Worm (Caenorhabditis elegans) whole organism, L3 larva: ENCODE results near the gene dpyd-1.

ENCODE experiments used
- ama-1 ChIP-seq: fragments of 150-350 bp; optimal IDR thresholded peaks from 2 replicates; lab custom pipeline; 2018
- ceh-82 ChIP-seq: fragments of 150-350 bp; optimal IDR thresholded peaks from 2 replicates; lab custom pipeline; 2014; ENCODE audit warnings: missing biosample characterization, missing genetic modification characterization
- elt-2 ChIP-seq: sonication (generic microtip); optimal IDR thresholded peaks from 2 replicates; lab custom pipeline; 2016; ENCODE audit warnings: missing genetic modification reagents, mild to moderate bottlenecking, missing genetic modification characterization, missing compliant biosample characterization
- lin-15B ChIP-seq: fragments of 150-350 bp; optimal IDR thresholded peaks from 2 replicates; lab custom pipeline; 2014; ENCODE audit warnings: missing biosample characterization, missing genetic modification characterization
- nhr-11 ChIP-seq: fragments of 150-350 bp; optimal IDR thresholded peaks from 2 replicates; lab custom pipeline; 2014; ENCODE audit warnings: missing biosample characterization, missing genetic modification characterization
- nhr-12 ChIP-seq: fragments of 150-350 bp; optimal IDR thresholded peaks from 2 replicates; lab custom pipeline; 2014; ENCODE audit warnings: missing biosample characterization, missing genetic modification characterization
- nhr-237 ChIP-seq: fragments of 150-350 bp; optimal IDR thresholded peaks from 2 replicates; lab custom pipeline; 2014; ENCODE audit warnings: missing biosample characterization, missing genetic modification characterization
- nhr-28 ChIP-seq: fragments of 150-350 bp; optimal IDR thresholded peaks from 2 replicates; lab custom pipeline; 2014; ENCODE audit warnings: missing biosample characterization, missing genetic modification characterization
- pha-4 ChIP-seq: fragments of 150-350 bp; optimal IDR thresholded peaks from 2 replicates; lab custom pipeline; 2014; ENCODE audit warnings: missing biosample characterization, missing genetic modification reagents, missing genetic modification characterization
- ztf-11 ChIP-seq: fragments of 150-350 bp; optimal IDR thresholded peaks from 2 replicates; lab custom pipeline; 2014; ENCODE audit warnings: missing biosample characterization, missing genetic modification characterization

DNA sequence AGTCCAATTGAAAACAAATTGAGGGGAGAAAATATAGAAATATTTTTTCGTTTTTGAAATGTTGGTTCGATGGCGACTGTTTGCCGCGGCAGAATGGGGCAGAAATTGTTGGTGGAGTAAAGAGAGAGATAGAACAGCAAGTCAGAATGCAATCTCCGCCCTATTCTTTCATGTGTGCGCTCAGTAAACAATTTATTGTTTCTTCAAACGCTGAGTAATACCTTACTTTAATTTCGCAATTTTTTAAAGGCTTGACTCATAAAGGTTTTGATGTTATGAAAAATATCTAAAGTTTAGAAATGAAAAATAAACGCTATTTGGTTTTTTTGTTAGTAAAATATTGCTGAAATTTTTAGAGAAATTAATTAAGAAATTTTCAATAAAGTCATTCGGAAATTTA, 46.7 kb downstream of the dpyd-1 start:
- TF ChIP-seq ama-1, result no peak
- no peak for TF ChIP-seq ztf-11 (tag; lab: Kevin White, UChicago)
- no peak for TF ChIP-seq elt-2
- no peak for TF ChIP-seq nhr-237 (tag; lab: Kevin White, UChicago)
- TF ChIP-seq ceh-82 (tag; lab: Kevin White, UChicago), result no peak
- no peak for TF ChIP-seq lin-15B (tag; lab: Kevin White, UChicago)
- TF ChIP-seq nhr-11, result no peak
- no peak for TF ChIP-seq nhr-12 (tag; lab: Kevin White, UChicago)
- TF ChIP-seq nhr-28 (tag; lab: Kevin White, UChicago), result no peak
- TF ChIP-seq pha-4, result peak; percentile 70
